Fruit fly (Drosophila melanogaster) whole organism, embryonic: ENCODE results near the gene CG10508.

ENCODE experiments used
- Blimp-1 ChIP-seq: fragments of 200-800 bp; sonication (Bioruptor generic); optimal IDR thresholded peaks from 3 replicates; lab custom pipeline; 2018; ENCODE audit warnings: missing biosample characterization, missing genetic modification characterization, mild to moderate bottlenecking, moderate library complexity, missing genetic modification reagents
- CG11093 ChIP-seq: fragments of 200-800 bp; sonication (Bioruptor generic); IDR thresholded peaks from 3 replicates; pipeline ENCODE4 v1.3.6; 2022; ENCODE audit warnings: missing biosample characterization, missing genetic modification characterization
- CG11504 ChIP-seq: fragments of 200-800 bp; sonication (Bioruptor generic); optimal IDR thresholded peaks from 3 replicates; lab custom pipeline; 2019; ENCODE audit warnings: missing biosample characterization, mild to moderate bottlenecking, missing genetic modification characterization, moderate library complexity
- CG12219 ChIP-seq: fragments of 200-800 bp; sonication (Bioruptor generic); optimal IDR thresholded peaks from 3 replicates; lab custom pipeline; 2018; ENCODE audit warnings: missing biosample characterization, mild to moderate bottlenecking, missing genetic modification characterization
- CG12769 ChIP-seq: fragments of 200-800 bp; sonication (Bioruptor generic); optimal IDR thresholded peaks from 2 replicates; lab custom pipeline; 2019; ENCODE audit warnings: missing biosample characterization, mild to moderate bottlenecking, missing genetic modification characterization, moderate library complexity
- CG12942 ChIP-seq: fragments of 200-800 bp; sonication (Bioruptor generic); optimal IDR thresholded peaks from 3 replicates; lab custom pipeline; 2016; ENCODE audit warnings: missing biosample characterization, missing genetic modification characterization
- CG13894 ChIP-seq: fragments of 200-800 bp; sonication (Bioruptor generic); optimal IDR thresholded peaks from 3 replicates; lab custom pipeline; 2018; ENCODE audit warnings: missing biosample characterization, mild to moderate bottlenecking, missing genetic modification characterization, moderate library complexity
- CG14710 ChIP-seq: fragments of 200-800 bp; sonication (Bioruptor generic); optimal IDR thresholded peaks from 3 replicates; lab custom pipeline; 2019; ENCODE audit warnings: missing biosample characterization, mild to moderate bottlenecking, missing genetic modification characterization, moderate library complexity
- CG1529 ChIP-seq: fragments of 200-800 bp; sonication (Bioruptor generic); optimal IDR thresholded peaks from 3 replicates; lab custom pipeline; 2018; ENCODE audit warnings: missing biosample characterization, missing genetic modification characterization
- CG17568 ChIP-seq: fragments of 200-800 bp; sonication (Bioruptor generic); optimal IDR thresholded peaks from 2 replicates; lab custom pipeline; 2018; ENCODE audit warnings: missing biosample characterization, mild to moderate bottlenecking, missing genetic modification characterization, moderate library complexity
- CG17802 ChIP-seq: fragments of 200-800 bp; sonication (Bioruptor generic); optimal IDR thresholded peaks from 2 replicates; lab custom pipeline; 2018; ENCODE audit warnings: missing biosample characterization, mild to moderate bottlenecking, missing genetic modification characterization, moderate library complexity
- CG17829 ChIP-seq: fragments of 200-800 bp; optimal IDR thresholded peaks from 2 replicates; lab custom pipeline; 2019; ENCODE audit warnings: missing biosample characterization, mild to moderate bottlenecking, missing genetic modification characterization, moderate library complexity
- CG18262 ChIP-seq: fragments of 200-800 bp; optimal IDR thresholded peaks from 3 replicates; lab custom pipeline; 2019; ENCODE audit warnings: missing biosample characterization, mild to moderate bottlenecking, missing genetic modification characterization, moderate library complexity
- CG2199 ChIP-seq: fragments of 200-800 bp; sonication (Bioruptor generic); IDR thresholded peaks from 3 replicates; pipeline ENCODE4 v1.3.6; 2022; ENCODE audit warnings: missing biosample characterization, missing genetic modification characterization
- CG2875 ChIP-seq: fragments of 200-800 bp; sonication (Bioruptor generic); optimal IDR thresholded peaks from 2 replicates; lab custom pipeline; 2017; ENCODE audit warnings: missing biosample characterization, mild to moderate bottlenecking, missing genetic modification characterization, missing genetic modification reagents
- CG6854 ChIP-seq: fragments of 200-800 bp; sonication (Bioruptor generic); optimal IDR thresholded peaks from 3 replicates; lab custom pipeline; 2017; ENCODE audit warnings: missing biosample characterization, mild to moderate bottlenecking, missing genetic modification characterization
- CG7786 ChIP-seq: fragments of 200-800 bp; sonication (Bioruptor generic); optimal IDR thresholded peaks from 2 replicates; lab custom pipeline; 2016; ENCODE audit warnings: missing biosample characterization, missing genetic modification characterization
- CG7963 ChIP-seq: fragments of 200-800 bp; sonication (Bioruptor generic); IDR thresholded peaks from 3 replicates; pipeline ENCODE4 v1.3.6; 2022; ENCODE audit warnings: missing biosample characterization, missing genetic modification characterization; ENCODE audit not compliant: partially characterized antibody
- CG9797 ChIP-seq: fragments of 200-800 bp; sonication (Bioruptor generic); optimal IDR thresholded peaks from 3 replicates; lab custom pipeline; 2018; ENCODE audit warnings: missing biosample characterization, mild to moderate bottlenecking, missing genetic modification characterization
- Camta ChIP-seq: fragments of 200-800 bp; sonication (Bioruptor generic); optimal IDR thresholded peaks from 2 replicates; lab custom pipeline; 2016; ENCODE audit warnings: missing biosample characterization, missing genetic modification characterization
- Chrac-16 ChIP-seq: fragments of 200-800 bp; sonication (Bioruptor generic); optimal IDR thresholded peaks from 3 replicates; lab custom pipeline; 2016; ENCODE audit warnings: missing biosample characterization, missing genetic modification characterization
- CrebB ChIP-seq: fragments of 200-800 bp; sonication (Bioruptor generic); optimal IDR thresholded peaks from 3 replicates; lab custom pipeline; 2018; ENCODE audit warnings: missing biosample characterization, mild to moderate bottlenecking, missing genetic modification characterization
- Dp ChIP-seq: fragments of 200-800 bp; sonication (Bioruptor generic); optimal IDR thresholded peaks from 2 replicates; lab custom pipeline; 2018; ENCODE audit warnings: missing biosample characterization, mild to moderate bottlenecking, missing genetic modification characterization, moderate library complexity
- Dref ChIP-seq: fragments of 200-800 bp; sonication (Bioruptor generic); IDR thresholded peaks from 2 replicates; pipeline ENCODE4 v1.3.6; 2022; ENCODE audit warnings: missing biosample characterization, missing genetic modification characterization
- E2f1 ChIP-seq: fragments of 200-800 bp; sonication (Bioruptor generic); IDR thresholded peaks from 2 replicates; pipeline ENCODE4 v1.3.6; 2022; ENCODE audit warnings: missing biosample characterization, missing genetic modification characterization
- Eip74EF ChIP-seq, 2 experiments: fragments of 200-800 bp in 1 of 2; fragments of >200 bp in 1 of 2; sonication (Bioruptor generic) in 1 of 2; optimal IDR thresholded peaks; 2 replicates each; lab custom pipeline; 2017 to 2019; ENCODE audit warnings: missing biosample characterization in 2 of 2, missing genetic modification characterization in 2 of 2, mild to moderate bottlenecking in 1 of 2, moderate library complexity in 1 of 2
- GATAe ChIP-seq: fragments of 200-800 bp; sonication (Bioruptor generic); conservative IDR thresholded peaks from 2 replicates; pipeline ENCODE4 v1.3.6; 2022; ENCODE audit warnings: missing biosample characterization, missing genetic modification characterization
- HmgZ ChIP-seq: fragments of 200-800 bp; sonication (Bioruptor generic); optimal IDR thresholded peaks from 2 replicates; lab custom pipeline; 2018; ENCODE audit warnings: missing biosample characterization, mild to moderate bottlenecking, missing genetic modification characterization
- MBD-R2 ChIP-seq: fragments of 200-800 bp; sonication (Bioruptor generic); IDR thresholded peaks from 2 replicates; pipeline ENCODE4 v1.3.6; 2022; ENCODE audit warnings: missing biosample characterization, missing genetic modification characterization
- Mrtf ChIP-seq: fragments of 200-800 bp; sonication (Bioruptor generic); IDR thresholded peaks from 3 replicates; pipeline ENCODE4 v1.3.6; 2022; ENCODE audit warnings: missing biosample characterization, missing genetic modification characterization
- Rfx ChIP-seq: fragments of 200-800 bp; sonication (Bioruptor generic); IDR thresholded peaks from 2 replicates; pipeline ENCODE4 v1.3.6; 2022; ENCODE audit warnings: missing biosample characterization, missing genetic modification characterization
- bbx ChIP-seq: fragments of 200-800 bp; sonication (Bioruptor generic); IDR thresholded peaks from 2 replicates; pipeline ENCODE4 v1.3.6; 2022; ENCODE audit warnings: missing biosample characterization, missing genetic modification characterization; ENCODE audit not compliant: partially characterized antibody
- cato ChIP-seq: fragments of 200-800 bp; sonication (Bioruptor generic); optimal IDR thresholded peaks from 2 replicates; lab custom pipeline; 2016; ENCODE audit warnings: missing biosample characterization, missing genetic modification characterization, borderline replicate concordance
- corto ChIP-seq: fragments of 200-800 bp; sonication (Bioruptor generic); optimal IDR thresholded peaks from 2 replicates; lab custom pipeline; 2016; ENCODE audit warnings: missing biosample characterization, mild to moderate bottlenecking, missing genetic modification characterization, moderate library complexity
- croc ChIP-seq: fragments of 200-800 bp; sonication (Bioruptor generic); conservative IDR thresholded peaks from 3 replicates; pipeline ENCODE4 v1.3.6; 2022; ENCODE audit warnings: missing biosample characterization, missing genetic modification characterization
- gt ChIP-seq: fragments of 200-800 bp; sonication (Bioruptor generic); IDR thresholded peaks from 2 replicates; pipeline ENCODE4 v1.3.6; 2022; ENCODE audit warnings: missing biosample characterization, missing genetic modification characterization
- inv ChIP-seq: fragments of 200-800 bp; sonication (Bioruptor generic); IDR thresholded peaks from 2 replicates; pipeline ENCODE4 v1.3.6; 2022; ENCODE audit warnings: missing biosample characterization, missing genetic modification characterization; ENCODE audit not compliant: partially characterized antibody
- lab ChIP-seq: fragments of 200-800 bp; sonication (Bioruptor generic); optimal IDR thresholded peaks from 3 replicates; lab custom pipeline; 2017; ENCODE audit warnings: missing biosample characterization, missing genetic modification characterization, mild to moderate bottlenecking, moderate library complexity, missing genetic modification reagents
- maf-S ChIP-seq: fragments of 200-800 bp; sonication (Bioruptor generic); optimal IDR thresholded peaks from 2 replicates; lab custom pipeline; 2016; ENCODE audit warnings: missing biosample characterization, missing genetic modification characterization
- mld ChIP-seq: fragments of 200-800 bp; sonication (Bioruptor generic); IDR thresholded peaks from 3 replicates; pipeline ENCODE4 v1.3.6; 2022; ENCODE audit warnings: missing biosample characterization, missing genetic modification characterization; ENCODE audit not compliant: partially characterized antibody
- pfk ChIP-seq: fragments of 200-800 bp; sonication (Bioruptor generic); optimal IDR thresholded peaks from 2 replicates; lab custom pipeline; 2018; ENCODE audit warnings: missing biosample characterization, mild to moderate bottlenecking, missing genetic modification characterization, moderate library complexity
- phol ChIP-seq: fragments of 200-800 bp; sonication (Bioruptor generic); optimal IDR thresholded peaks from 3 replicates; lab custom pipeline; 2018; ENCODE audit warnings: missing biosample characterization, mild to moderate bottlenecking, missing genetic modification characterization, moderate library complexity
- pita ChIP-seq: fragments of 200-800 bp; sonication (Bioruptor generic); optimal IDR thresholded peaks from 2 replicates; lab custom pipeline; 2017; ENCODE audit warnings: missing biosample characterization, mild to moderate bottlenecking, missing genetic modification characterization
- pnt ChIP-seq: fragments of 200-800 bp; sonication (Bioruptor generic); optimal IDR thresholded peaks from 3 replicates; lab custom pipeline; 2016; ENCODE audit warnings: missing biosample characterization, missing genetic modification characterization
- repo ChIP-seq: fragments of 200-800 bp; sonication (Bioruptor generic); optimal IDR thresholded peaks from 2 replicates; lab custom pipeline; 2016; ENCODE audit warnings: missing biosample characterization, missing genetic modification characterization
- schlank ChIP-seq: fragments of 200-800 bp; sonication (Bioruptor generic); optimal IDR thresholded peaks from 2 replicates; lab custom pipeline; 2018; ENCODE audit warnings: missing biosample characterization, mild to moderate bottlenecking, missing genetic modification characterization
- sens-2 ChIP-seq: fragments of 200-800 bp; sonication (Bioruptor generic); IDR thresholded peaks from 2 replicates; pipeline ENCODE4 v1.3.6; 2022; ENCODE audit warnings: missing biosample characterization, missing genetic modification characterization
- ssp ChIP-seq: fragments of 200-800 bp; sonication (Bioruptor generic); IDR thresholded peaks from 2 replicates; pipeline ENCODE4 v1.3.6; 2022; ENCODE audit warnings: missing biosample characterization, missing genetic modification characterization
- tup ChIP-seq: fragments of 200-800 bp; sonication (Bioruptor generic); optimal IDR thresholded peaks from 2 replicates; lab custom pipeline; 2016; ENCODE audit warnings: missing biosample characterization, mild to moderate bottlenecking, missing genetic modification characterization, moderate library complexity
- vvl ChIP-seq: fragments of 200-800 bp; sonication (Bioruptor generic); IDR thresholded peaks from 2 replicates; pipeline ENCODE4 v1.3.6; 2022; ENCODE audit warnings: missing biosample characterization, missing genetic modification characterization
- wor ChIP-seq: fragments of 200-800 bp; sonication (Bioruptor generic); IDR thresholded peaks from 2 replicates; pipeline ENCODE4 v1.3.6; 2022; ENCODE audit warnings: missing biosample characterization, missing genetic modification characterization

Gene CG10508

DNA sequence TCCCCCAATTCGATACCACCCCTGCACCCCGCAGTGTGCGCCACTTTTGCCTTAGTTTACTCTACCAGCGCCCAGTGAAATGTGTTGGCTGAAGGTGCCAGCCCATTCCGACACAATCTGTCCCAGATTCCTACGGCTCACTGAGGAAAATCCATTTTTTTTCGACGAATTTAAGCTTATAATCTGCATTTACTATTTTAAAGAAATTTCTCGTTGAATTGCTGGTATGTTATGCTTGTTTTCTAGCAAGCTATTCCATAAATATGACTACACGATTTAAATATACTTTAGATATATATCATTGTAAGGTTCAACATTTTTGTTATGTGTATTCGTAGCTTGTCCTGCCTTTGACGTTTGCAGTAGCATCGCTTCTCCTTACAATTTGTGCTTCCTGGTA lies 13.3 kb downstream of the CG10508 start (continued):
- peak; percentile 26 for TF ChIP-seq CG18262 (tag; lab: Kevin White, UChicago)
- TF ChIP-seq CG7786: no peak
- TF ChIP-seq Blimp-1 (GFP tag; lab: Kevin White, UChicago): peak; percentile 35
- no peak for TF ChIP-seq pita (GFP tag; lab: Kevin White, UChicago)
- TF ChIP-seq maf-S (GFP tag; lab: Kevin White, UChicago): no peak
- TF ChIP-seq CG11504: peak; percentile 52
- TF ChIP-seq CG12942: no peak
- TF ChIP-seq pnt (GFP tag; lab: Kevin White, UChicago): no peak
- TF ChIP-seq lab (GFP tag; lab: Kevin White, UChicago): peak; percentile 5
- TF ChIP-seq pfk: no peak
- TF ChIP-seq Dref (GFP tag; lab: Robert Waterston, UW): no peak
- no peak for TF ChIP-seq repo (GFP tag; lab: Kevin White, UChicago)
- TF ChIP-seq schlank (tag; lab: Kevin White, UChicago): no peak
- TF ChIP-seq CG9797 (GFP tag; lab: Kevin White, UChicago): no peak
- no peak for TF ChIP-seq E2f1 (GFP tag; lab: Robert Waterston, UW)
- no peak for TF ChIP-seq Chrac-16 (GFP tag; lab: Kevin White, UChicago)
- TF ChIP-seq CG17802: no peak
- no peak for TF ChIP-seq HmgZ
- no peak for TF ChIP-seq CG1529 (GFP tag; lab: Kevin White, UChicago)
- TF ChIP-seq mld (GFP tag; lab: Robert Waterston, UW): no peak
- no peak for TF ChIP-seq sens-2 (GFP tag; lab: Robert Waterston, UW)
- TF ChIP-seq vvl (GFP tag; lab: Robert Waterston, UW): peak; percentile 47; the same call in 1 of the 2 replicates
- no peak for TF ChIP-seq wor (GFP tag; lab: Robert Waterston, UW)
- no peak for TF ChIP-seq croc (GFP tag; lab: Robert Waterston, UW)
- peak; percentile 1 for TF ChIP-seq CG17829 (tag; lab: Kevin White, UChicago)
- TF ChIP-seq CG12219 (GFP tag; lab: Kevin White, UChicago): no peak
- no peak for TF ChIP-seq Rfx (GFP tag; lab: Robert Waterston, UW)
- no peak for TF ChIP-seq CG2875
- TF ChIP-seq cato (GFP tag; lab: Kevin White, UChicago): no peak
- TF ChIP-seq bbx (GFP tag; lab: Robert Waterston, UW): no peak
- no peak for TF ChIP-seq CrebB (tag; lab: Kevin White, UChicago)
- no peak for TF ChIP-seq corto (GFP tag; lab: Kevin White, UChicago)
- no peak for TF ChIP-seq tup
- no peak for TF ChIP-seq Mrtf (GFP tag; lab: Robert Waterston, UW)
- peak; percentile 36 for TF ChIP-seq phol (tag; lab: Kevin White, UChicago)
- no peak for TF ChIP-seq CG14710 (tag; lab: Kevin White, UChicago)
- TF ChIP-seq CG6854 (GFP tag; lab: Kevin White, UChicago): no peak
- no peak for TF ChIP-seq CG13894 (tag; lab: Kevin White, UChicago)
- TF ChIP-seq CG2199: no peak
- TF ChIP-seq ssp (GFP tag; lab: Robert Waterston, UW): no peak
- no peak for TF ChIP-seq CG7963
- no peak for TF ChIP-seq GATAe (GFP tag; lab: Robert Waterston, UW)
- TF ChIP-seq Camta (GFP tag; lab: Kevin White, UChicago): no peak
- TF ChIP-seq inv (GFP tag; lab: Robert Waterston, UW): no peak
- no peak for TF ChIP-seq MBD-R2 (GFP tag; lab: Robert Waterston, UW)
- no peak for TF ChIP-seq Dp
- TF ChIP-seq CG17568 (GFP tag; lab: Kevin White, UChicago): no peak
- no peak for TF ChIP-seq CG11093 (GFP tag; lab: Robert Waterston, UW)
- no peak for TF ChIP-seq Eip74EF (GFP tag; optimal IDR thresholded peaks at IDR 0.05; lab: Kevin White, UChicago)
- no peak for TF ChIP-seq gt (GFP tag; lab: Robert Waterston, UW)
- TF ChIP-seq CG12769 (tag; lab: Kevin White, UChicago): peak; percentile 21
